Worm (Caenorhabditis elegans): ENCODE measurements around the gene emb-27.

Gene emb-27

ce11 chrII:8128273-8129039 lies 33.5 kb downstream of the emb-27 start (continued):
- TF ChIP-seq mdl-1 (tag; optimal IDR thresholded peaks at IDR 0.05) = no peak
- peak; percentile 94 for TF ChIP-seq nhr-25 (tag; optimal IDR thresholded peaks at IDR 0.05)
- peak; percentile 69 for TF ChIP-seq pha-4 (tag; optimal IDR thresholded peaks at IDR 0.05)
- TF ChIP-seq elt-2 (tag; optimal IDR thresholded peaks at IDR 0.05) = peak; percentile 35
- TF ChIP-seq nhr-67 (tag; optimal IDR thresholded peaks at IDR 0.05) = no peak
- no peak for TF ChIP-seq fkh-10 (GFP tag; optimal IDR thresholded peaks at IDR 0.05)
- no peak for TF ChIP-seq egl-27 (tag; optimal IDR thresholded peaks at IDR 0.05)
- TF ChIP-seq skn-1 (tag; optimal IDR thresholded peaks at IDR 0.05) = peak; percentile 27
- no peak for TF ChIP-seq eor-1 (tag; optimal IDR thresholded peaks at IDR 0.05)
- peak; percentile 71 for TF ChIP-seq hmg-11 (tag; optimal IDR thresholded peaks at IDR 0.05)
- TF ChIP-seq nhr-23 (tag; optimal IDR thresholded peaks at IDR 0.05) = peak; percentile 49
- peak; percentile 44 for TF ChIP-seq ceh-28 (tag; optimal IDR thresholded peaks at IDR 0.05)
- TF ChIP-seq nhr-77 (tag; optimal IDR thresholded peaks at IDR 0.05) = no peak
- TF ChIP-seq fos-1 (tag; optimal IDR thresholded peaks at IDR 0.05) = no peak

- no peak for TF ChIP-seq nhr-11 (tag; optimal IDR thresholded peaks at IDR 0.05)
- TF ChIP-seq ZK546.5 (tag; optimal IDR thresholded peaks at IDR 0.05) = no peak
- no peak for TF ChIP-seq fkh-10 (GFP tag; optimal IDR thresholded peaks at IDR 0.05)
- TF ChIP-seq ama-1 (optimal IDR thresholded peaks at IDR 0.05) = no peak
- no peak for TF ChIP-seq lin-15B (tag; optimal IDR thresholded peaks at IDR 0.05)
- TF ChIP-seq eor-1 (tag; optimal IDR thresholded peaks at IDR 0.05) = no peak
- TF ChIP-seq unc-39 (tag; optimal IDR thresholded peaks at IDR 0.05) = no peak
- no peak for TF ChIP-seq fos-1 (tag; optimal IDR thresholded peaks at IDR 0.05)
- no peak for TF ChIP-seq nhr-77 (tag; optimal IDR thresholded peaks at IDR 0.05)
Measured at ce11 chrII:8127794-8128193, 34.2 kb downstream of the emb-27 start.

- TF ChIP-seq nhr-11 (tag; optimal IDR thresholded peaks at IDR 0.05) = no peak
- peak; percentile 4 for TF ChIP-seq nfya-1 (tag; optimal IDR thresholded peaks at IDR 0.05; ENCODE audit: insufficient read depth)
- no peak for TF ChIP-seq hmg-11 (tag; optimal IDR thresholded peaks at IDR 0.05)
- peak; percentile 95 for TF ChIP-seq pqm-1 (tag; optimal IDR thresholded peaks at IDR 0.05)
- TF ChIP-seq nhr-77 (tag; optimal IDR thresholded peaks at IDR 0.05) = no peak
- no peak for TF ChIP-seq snpc-4 (tag; optimal IDR thresholded peaks at IDR 0.05)
- TF ChIP-seq R02D3.7 (tag; optimal IDR thresholded peaks at IDR 0.05) = no peak
- no peak for TF ChIP-seq nhr-43 (tag; optimal IDR thresholded peaks at IDR 0.05; ENCODE audit: poor library complexity, severe bottlenecking)
- no peak for TF ChIP-seq tbx-2 (tag; optimal IDR thresholded peaks at IDR 0.05)
- no peak for TF ChIP-seq unc-39 (tag; optimal IDR thresholded peaks at IDR 0.05)
- no peak for TF ChIP-seq nhr-237 (tag; optimal IDR thresholded peaks at IDR 0.05)
- no peak for TF ChIP-seq zag-1 (tag; optimal IDR thresholded peaks at IDR 0.05)
- TF ChIP-seq elt-2 (tag; optimal IDR thresholded peaks at IDR 0.05) = peak; percentile 93
- no peak for TF ChIP-seq ztf-4 (tag; optimal IDR thresholded peaks at IDR 0.05)
- no peak for TF ChIP-seq mml-1 (tag; optimal IDR thresholded peaks at IDR 0.05)
- peak; percentile 82 for TF ChIP-seq pha-4 (tag; optimal IDR thresholded peaks at IDR 0.05)
- TF ChIP-seq fos-1 (tag; optimal IDR thresholded peaks at IDR 0.05) = no peak
- no peak for TF ChIP-seq ceh-16 (tag; optimal IDR thresholded peaks at IDR 0.05)
- TF ChIP-seq unc-62 (GFP tag; optimal IDR thresholded peaks at IDR 0.05) = no peak
- peak; percentile 65 for TF ChIP-seq jun-1 (tag; optimal IDR thresholded peaks at IDR 0.05)
- TF ChIP-seq nhr-23 (tag; optimal IDR thresholded peaks at IDR 0.05) = no peak
- no peak for TF ChIP-seq nhr-25 (tag; optimal IDR thresholded peaks at IDR 0.05)
- TF ChIP-seq ZK546.5 (tag; optimal IDR thresholded peaks at IDR 0.05) = no peak
- no peak for TF ChIP-seq egl-5 (tag; optimal IDR thresholded peaks at IDR 0.05)
- TF ChIP-seq sea-2 (GFP tag; optimal IDR thresholded peaks at IDR 0.05) = no peak
- peak; percentile 23 for TF ChIP-seq lin-39 (tag; optimal IDR thresholded peaks at IDR 0.05)
Measured at ce11 chrII:8127290-8127689, 34.7 kb downstream of the emb-27 start.

ce11 chrII:8126617-8127016 lies 35.4 kb downstream of the emb-27 start:
- TF ChIP-seq lsy-12 (tag; optimal IDR thresholded peaks at IDR 0.05) (no peak), egl-5 (tag; optimal IDR thresholded peaks at IDR 0.05) (no peak), lin-39 (tag; optimal IDR thresholded peaks at IDR 0.05) (no peak), lin-15B (tag; optimal IDR thresholded peaks at IDR 0.05) (no peak), fkh-2 (tag; optimal IDR thresholded peaks at IDR 0.05) (no peak), nfya-1 (tag; optimal IDR thresholded peaks at IDR 0.05; ENCODE audit: insufficient read depth) (no peak), unc-39 (tag; optimal IDR thresholded peaks at IDR 0.05) (no peak)
